Worm (Caenorhabditis elegans): Measurements from ENCODE around the gene R08D7.5.

- TF ChIP-seq tab-1 (GFP tag; IDR thresholded peaks at IDR 0.05) (no peak), T22C8.4 (GFP tag; IDR thresholded peaks at IDR 0.05) (no peak), flt-1 (GFP tag; IDR thresholded peaks at IDR 0.05) (no peak), cog-1 (tag; optimal IDR thresholded peaks at IDR 0.05) (no peak), ztf-29 (GFP tag; IDR thresholded peaks at IDR 0.05) (no peak), klf-2 (GFP tag; conservative IDR thresholded peaks at IDR 0.05) (no peak), med-1 (GFP tag; optimal IDR thresholded peaks at IDR 0.05; ENCODE audit: insufficient read depth) (no peak), ref-1 (GFP tag; conservative IDR thresholded peaks at IDR 0.05) (no peak), ztf-23 (GFP tag; IDR thresholded peaks at IDR 0.05) (no peak)
Observed at ce11 chrIII:8960664-8961063, 13.3 kb upstream of the R08D7.5 start, which contains the start of gene ZK643.6.

Measured in whole organism, midembryonic.